Worm (Caenorhabditis elegans) whole organism, L1 larva: ENCODE measurements around the gene cox-17.
A peak's percentile ranks its signal among the peaks of the same experiment; 100 is the strongest.

Experiments used
- C16A3.4 ChIP-seq: fragments of 150-350 bp; optimal IDR thresholded peaks from 2 replicates; lab custom pipeline; 2014; ENCODE audit warnings: missing biosample characterization, missing genetic modification characterization
- blmp-1 ChIP-seq: fragments of 150-350 bp; optimal IDR thresholded peaks from 2 replicates; lab custom pipeline; 2014; ENCODE audit warnings: missing biosample characterization, missing genetic modification characterization
- ceh-90 ChIP-seq: sonication (generic microtip); optimal IDR thresholded peaks from 2 replicates; lab custom pipeline; 2016; ENCODE audit warnings: missing genetic modification characterization, missing compliant biosample characterization
- efl-3 ChIP-seq: fragments of 200-800 bp; sonication (Bioruptor generic); optimal IDR thresholded peaks from 2 replicates; lab custom pipeline; 2018; ENCODE audit warnings: mild to moderate bottlenecking, missing genetic modification characterization, missing compliant biosample characterization
- lin-13 ChIP-seq: fragments of 150-350 bp; optimal IDR thresholded peaks from 2 replicates; lab custom pipeline; 2014; ENCODE audit warnings: missing biosample characterization, missing genetic modification reagents, missing genetic modification characterization
- mdl-1 ChIP-seq, 2 experiments: fragments of 150-350 bp; optimal IDR thresholded peaks; 2 replicates each; lab custom pipeline; 2014 to 2017; ENCODE audit warnings: missing biosample characterization in 2 of 2, missing genetic modification characterization in 2 of 2, inconsistent platforms in 1 of 2
- nhr-71 ChIP-seq: sonication (generic microtip); optimal IDR thresholded peaks from 2 replicates; lab custom pipeline; 2016; ENCODE audit warnings: mild to moderate bottlenecking, missing genetic modification characterization, moderate library complexity, missing compliant biosample characterization
- nhr-84 ChIP-seq: sonication (generic microtip); optimal IDR thresholded peaks from 2 replicates; lab custom pipeline; 2017; ENCODE audit warnings: missing biosample characterization, missing genetic modification characterization
- unc-130 ChIP-seq: fragments of 150-350 bp; optimal IDR thresholded peaks from 2 replicates; lab custom pipeline; 2017; ENCODE audit warnings: missing biosample characterization, missing genetic modification characterization, inconsistent platforms

Gene cox-17

DNA sequence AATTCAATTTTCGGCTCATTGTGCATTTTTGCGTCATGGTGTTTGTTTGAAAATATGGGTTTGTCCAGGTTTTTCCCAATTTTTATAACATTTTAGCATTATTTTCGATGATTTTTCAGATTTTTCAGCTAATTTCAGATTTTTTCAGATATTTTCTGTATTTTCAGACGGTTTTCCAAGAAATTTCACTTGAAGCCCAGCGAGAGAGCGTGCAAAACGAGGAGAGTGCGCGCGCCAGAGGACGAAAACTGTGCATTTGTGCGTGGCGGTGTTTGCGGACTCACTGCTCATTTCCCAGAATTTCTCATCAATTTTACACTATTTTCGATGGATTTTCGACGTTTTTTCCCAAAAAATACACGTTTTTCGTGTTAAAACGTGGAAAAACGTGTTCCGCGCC lies 44.3 kb downstream of the cox-17 start (continued):
- TF ChIP-seq ceh-90 = peak; percentile 20
- peak; percentile 66 for TF ChIP-seq lin-13 (GFP tag; lab: Kevin White, UChicago)
- TF ChIP-seq mdl-1 (tag; optimal IDR thresholded peaks at IDR 0.05; lab: Kevin White, UChicago) = peak in 1 of 2 experiments; percentile 2

DNA sequence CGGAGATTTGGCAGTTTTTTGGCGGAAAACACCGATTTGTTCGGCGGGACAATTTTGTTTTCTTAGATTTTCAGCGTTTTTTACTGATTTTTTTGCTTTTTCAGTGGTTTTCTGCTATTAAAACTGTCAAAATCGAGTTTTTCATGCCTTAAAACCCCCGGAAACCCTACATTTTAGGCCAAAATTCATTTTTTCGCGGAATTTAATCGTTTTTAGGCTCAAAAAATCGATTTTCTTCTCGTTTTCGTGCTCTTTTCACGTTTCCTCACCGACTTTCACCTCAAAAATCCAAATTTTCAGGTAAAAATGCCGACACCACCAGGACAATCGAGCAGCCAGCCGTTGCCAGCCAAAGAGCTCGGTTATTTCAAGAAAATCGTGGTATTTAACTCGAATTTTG lies 44.8 kb downstream of the cox-17 start, which contains the start of gene hpo-29:
hpo-29 (plus strand) TSS at position 301 of the 400 bp plus-strand sequence.
- TF ChIP-seq efl-3 (GFP tag; lab: Kevin White, UChicago) (no peak), nhr-84 (tag; lab: Kevin White, UChicago) (no peak), C16A3.4 (no peak), mdl-1 (tag; optimal IDR thresholded peaks at IDR 0.05; lab: Kevin White, UChicago) (no peak), blmp-1 (tag; lab: Kevin White, UChicago) (no peak), unc-130 (tag; lab: Kevin White, UChicago) (no peak), nhr-71 (tag; lab: Kevin White, UChicago) (no peak)
